Worm (Caenorhabditis elegans) whole organism, L3 larva: Measurements from ENCODE around the gene mcm-6.
A peak's percentile ranks its signal among the peaks of the same experiment; 100 is the strongest.

Source experiments
- aly-2 ChIP-seq: fragments of 150-350 bp; optimal IDR thresholded peaks from 2 replicates; lab custom pipeline; 2014; ENCODE audit warnings: missing biosample characterization, missing genetic modification characterization
- ama-1 ChIP-seq: fragments of 150-350 bp; optimal IDR thresholded peaks from 2 replicates; lab custom pipeline; 2018
- ceh-16 ChIP-seq: sonication (generic microtip); optimal IDR thresholded peaks from 2 replicates; lab custom pipeline; 2017; ENCODE audit warnings: missing biosample characterization, missing genetic modification characterization
- ceh-28 ChIP-seq: fragments of 150-350 bp; optimal IDR thresholded peaks from 2 replicates; lab custom pipeline; 2014; ENCODE audit warnings: missing biosample characterization, missing genetic modification reagents, missing genetic modification characterization
- ceh-9 ChIP-seq: sonication (generic microtip); optimal IDR thresholded peaks from 2 replicates; lab custom pipeline; 2018; ENCODE audit warnings: missing biosample characterization, missing genetic modification characterization
- daf-12 ChIP-seq: fragments of 150-350 bp; optimal IDR thresholded peaks from 2 replicates; lab custom pipeline; 2014; ENCODE audit warnings: missing biosample characterization, missing genetic modification reagents, missing genetic modification characterization
- egl-5 ChIP-seq: fragments of 150-350 bp; optimal IDR thresholded peaks from 2 replicates; lab custom pipeline; 2017; ENCODE audit warnings: missing biosample characterization, missing genetic modification reagents, missing genetic modification characterization, inconsistent platforms
- elt-1 ChIP-seq: fragments of 150-350 bp; optimal IDR thresholded peaks from 2 replicates; lab custom pipeline; 2014; ENCODE audit warnings: missing biosample characterization, missing genetic modification characterization
- eor-1 ChIP-seq, 2 experiments: fragments of 150-350 bp; optimal IDR thresholded peaks; 2 replicates each; lab custom pipeline; 2014 to 2018; ENCODE audit warnings: missing biosample characterization in 2 of 2, missing genetic modification characterization in 2 of 2
- fkh-10 ChIP-seq: sonication (generic microtip); optimal IDR thresholded peaks from 2 replicates; lab custom pipeline; 2017; ENCODE audit warnings: missing biosample characterization, missing genetic modification reagents, missing genetic modification characterization
- fos-1 ChIP-seq: fragments of 150-350 bp; optimal IDR thresholded peaks from 2 replicates; lab custom pipeline; 2014; ENCODE audit warnings: missing biosample characterization, missing genetic modification characterization
- hmg-11 ChIP-seq: sonication (generic microtip); optimal IDR thresholded peaks from 2 replicates; lab custom pipeline; 2016; ENCODE audit warnings: missing genetic modification characterization, missing compliant biosample characterization
- jun-1 ChIP-seq: fragments of 150-350 bp; optimal IDR thresholded peaks from 2 replicates; lab custom pipeline; 2014; ENCODE audit warnings: missing biosample characterization, missing genetic modification reagents, missing genetic modification characterization
- lin-15B ChIP-seq: fragments of 150-350 bp; optimal IDR thresholded peaks from 2 replicates; lab custom pipeline; 2014; ENCODE audit warnings: missing biosample characterization, missing genetic modification characterization
- lin-39 ChIP-seq: fragments of 150-350 bp; optimal IDR thresholded peaks from 2 replicates; lab custom pipeline; 2018; ENCODE audit warnings: missing biosample characterization, missing genetic modification reagents, missing genetic modification characterization
- lsy-12 ChIP-seq: sonication (generic microtip); optimal IDR thresholded peaks from 2 replicates; lab custom pipeline; 2016; ENCODE audit warnings: mild to moderate bottlenecking, missing genetic modification characterization, missing compliant biosample characterization
- mdl-1 ChIP-seq: fragments of 150-350 bp; optimal IDR thresholded peaks from 2 replicates; lab custom pipeline; 2014; ENCODE audit warnings: missing biosample characterization, missing genetic modification characterization
- mml-1 ChIP-seq: fragments of 150-350 bp; sonication (generic microtip); optimal IDR thresholded peaks from 3 replicates; lab custom pipeline; 2014; ENCODE audit warnings: missing biosample characterization, missing genetic modification characterization
- nfya-1 ChIP-seq: sonication (generic microtip); optimal IDR thresholded peaks from 2 replicates; lab custom pipeline; 2017; ENCODE audit warnings: missing genetic modification characterization, mild to moderate bottlenecking, missing compliant biosample characterization, antibody characterized with exemption, moderate library complexity; ENCODE audit not compliant: insufficient read depth
- nhr-12 ChIP-seq: fragments of 150-350 bp; optimal IDR thresholded peaks from 2 replicates; lab custom pipeline; 2014; ENCODE audit warnings: missing biosample characterization, missing genetic modification characterization
- nhr-23 ChIP-seq: fragments of 150-350 bp; optimal IDR thresholded peaks from 2 replicates; lab custom pipeline; 2014; ENCODE audit warnings: missing biosample characterization, missing genetic modification reagents, missing genetic modification characterization
- nhr-25 ChIP-seq: sonication (generic microtip); optimal IDR thresholded peaks from 2 replicates; lab custom pipeline; 2017; ENCODE audit warnings: missing biosample characterization, missing genetic modification characterization
- nhr-43 ChIP-seq: sonication (generic microtip); optimal IDR thresholded peaks from 2 replicates; lab custom pipeline; 2016; ENCODE audit warnings: mild to moderate bottlenecking, missing genetic modification characterization, missing compliant biosample characterization; ENCODE audit not compliant: poor library complexity, severe bottlenecking
- nhr-67 ChIP-seq: fragments of 150-350 bp; optimal IDR thresholded peaks from 2 replicates; lab custom pipeline; 2014; ENCODE audit warnings: missing biosample characterization, missing genetic modification characterization
- pha-4 ChIP-seq: fragments of 150-350 bp; optimal IDR thresholded peaks from 2 replicates; lab custom pipeline; 2014; ENCODE audit warnings: missing biosample characterization, missing genetic modification reagents, missing genetic modification characterization
- skn-1 ChIP-seq: fragments of 150-350 bp; optimal IDR thresholded peaks from 2 replicates; lab custom pipeline; 2014; ENCODE audit warnings: missing biosample characterization, missing genetic modification characterization
- snpc-4 ChIP-seq: fragments of 150-350 bp; optimal IDR thresholded peaks from 2 replicates; lab custom pipeline; 2014; ENCODE audit warnings: missing biosample characterization, missing genetic modification characterization
- tbx-2 ChIP-seq: sonication (generic microtip); optimal IDR thresholded peaks from 2 replicates; lab custom pipeline; 2016; ENCODE audit warnings: mild to moderate bottlenecking, missing genetic modification characterization, missing compliant biosample characterization
- unc-39 ChIP-seq: sonication (generic microtip); optimal IDR thresholded peaks from 4 replicates; lab custom pipeline; 2017; ENCODE audit warnings: missing biosample characterization, missing genetic modification characterization
- unc-62 ChIP-seq: fragments of 150-350 bp; sonication (generic microtip); optimal IDR thresholded peaks from 4 replicates; lab custom pipeline; 2014; ENCODE audit warnings: missing biosample characterization, missing genetic modification reagents, missing genetic modification characterization
- ztf-11 ChIP-seq: fragments of 150-350 bp; optimal IDR thresholded peaks from 2 replicates; lab custom pipeline; 2014; ENCODE audit warnings: missing biosample characterization, missing genetic modification characterization
- ztf-4 ChIP-seq: fragments of 150-350 bp; optimal IDR thresholded peaks from 2 replicates; lab custom pipeline; 2014; ENCODE audit warnings: missing biosample characterization, missing genetic modification characterization

Gene mcm-6

DNA sequence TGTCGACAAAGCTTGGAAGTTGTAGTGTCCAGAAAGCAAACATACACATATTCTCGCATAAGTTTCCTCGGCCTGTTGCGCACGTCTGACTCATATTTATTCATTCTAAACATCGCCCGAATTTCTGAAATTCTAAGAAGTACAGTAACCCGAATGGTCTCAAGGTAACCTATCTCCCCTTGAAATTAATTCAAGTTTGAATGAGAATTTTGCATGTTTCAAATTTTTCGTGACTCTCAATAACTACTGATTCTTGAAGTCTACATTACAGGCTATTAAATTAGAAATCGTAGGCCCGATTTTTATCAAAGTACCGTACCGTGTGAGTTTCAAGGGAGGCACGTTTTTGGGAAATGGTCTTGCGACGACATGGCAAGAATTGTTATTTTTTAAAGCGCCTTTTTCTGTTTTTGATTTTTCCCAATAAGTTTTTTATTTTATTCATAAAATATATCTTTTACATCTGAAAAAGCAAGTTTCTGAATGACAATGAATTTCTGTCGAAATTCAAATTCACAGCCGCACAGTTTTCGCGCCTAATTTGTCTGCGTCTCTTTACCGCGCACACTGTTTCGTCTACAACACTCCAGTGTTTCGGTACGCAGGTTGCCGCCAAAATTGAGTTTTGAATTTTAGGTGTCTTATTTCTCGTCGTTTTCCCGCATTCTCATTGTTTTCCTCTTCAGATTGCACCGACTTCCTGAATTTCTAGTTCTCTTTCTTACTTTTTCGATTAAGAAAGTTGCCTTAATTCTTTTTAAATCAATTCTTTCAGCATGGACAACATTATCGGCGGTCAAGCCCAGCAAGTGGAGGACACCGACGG, at the start of gene mcm-6, which contains the start of gene R10E11.9:
TSS of gene mcm-6 (plus strand) at position 776 of the 826 bp plus-strand sequence.
TSS of gene R10E11.9 (minus strand) at position 51 of the 826 bp plus-strand sequence.
- TF ChIP-seq daf-12 (tag; lab: Kevin White, UChicago) (no peak), lin-39 (tag; lab: Kevin White, UChicago) (no peak), nfya-1 (tag; lab: Kevin White, UChicago) (peak; percentile 18), lsy-12 (no peak), unc-62 (GFP tag; lab: Kevin White, UChicago) (no peak), nhr-25 (tag; lab: Kevin White, UChicago) (peak; percentile 72), pha-4 (tag; lab: Kevin White, UChicago) (no peak)
- TF ChIP-seq, all 47 proteins: peak for 2

DNA sequence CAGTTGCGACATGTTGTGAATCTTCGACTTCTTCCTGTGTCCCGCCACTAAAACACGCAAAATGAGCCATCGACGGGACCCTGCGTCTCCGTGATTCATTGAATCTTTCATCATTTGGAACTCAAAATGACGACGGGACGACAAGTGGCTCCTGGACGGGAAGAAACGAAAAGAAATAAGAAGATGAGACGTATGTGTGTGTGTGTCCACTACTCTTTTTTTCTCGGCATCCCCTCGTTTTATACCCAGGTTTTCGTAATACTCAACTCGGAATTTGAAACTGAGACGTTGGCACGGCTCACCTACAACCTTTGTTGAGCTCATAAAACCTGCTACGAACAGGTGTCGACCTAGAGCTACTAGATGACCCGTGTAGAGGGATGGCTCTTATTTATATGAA, 49.6 kb upstream of the mcm-6 start:
- TF ChIP-seq elt-1 (tag; lab: Kevin White, UChicago) = no peak
- no peak for TF ChIP-seq daf-12 (tag; lab: Kevin White, UChicago)
- TF ChIP-seq nfya-1 (tag; lab: Kevin White, UChicago) = peak; percentile 31
- no peak for TF ChIP-seq fos-1 (tag; lab: Kevin White, UChicago)
- TF ChIP-seq nhr-67 (tag; lab: Kevin White, UChicago) = no peak
- TF ChIP-seq ceh-28 (tag; lab: Kevin White, UChicago) = no peak
- no peak for TF ChIP-seq ztf-4 (tag; lab: Kevin White, UChicago)

DNA sequence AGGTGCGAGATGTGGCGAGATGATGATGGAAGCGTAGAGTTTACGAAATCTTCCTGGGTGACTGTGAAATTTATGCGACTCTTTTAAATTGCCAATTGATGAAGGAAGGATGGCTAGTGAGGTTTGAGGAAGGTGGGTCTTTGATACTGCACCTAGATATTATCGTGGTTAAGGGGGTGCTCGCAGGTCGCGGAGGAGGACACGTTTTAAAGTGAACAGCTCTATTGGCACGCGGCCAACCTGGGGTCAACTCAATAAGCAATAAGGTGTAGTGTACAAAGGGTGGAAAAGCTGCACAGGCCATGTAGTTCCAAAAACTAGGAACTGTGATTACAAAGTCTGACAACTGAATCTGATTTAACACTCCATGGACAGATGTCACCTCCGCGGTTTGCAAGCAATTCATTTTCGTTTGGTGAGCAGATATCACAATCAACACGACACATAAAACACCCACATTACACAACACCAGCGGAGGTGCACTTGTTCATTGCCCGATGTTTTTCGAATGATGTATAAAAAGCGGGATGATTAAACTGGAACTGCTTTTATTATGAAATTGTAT, 48.8 kb upstream of the mcm-6 start:
- TF ChIP-seq egl-5 (tag; lab: Kevin White, UChicago) = peak; percentile 43
- TF ChIP-seq ztf-11 (tag; lab: Kevin White, UChicago) = no peak

DNA sequence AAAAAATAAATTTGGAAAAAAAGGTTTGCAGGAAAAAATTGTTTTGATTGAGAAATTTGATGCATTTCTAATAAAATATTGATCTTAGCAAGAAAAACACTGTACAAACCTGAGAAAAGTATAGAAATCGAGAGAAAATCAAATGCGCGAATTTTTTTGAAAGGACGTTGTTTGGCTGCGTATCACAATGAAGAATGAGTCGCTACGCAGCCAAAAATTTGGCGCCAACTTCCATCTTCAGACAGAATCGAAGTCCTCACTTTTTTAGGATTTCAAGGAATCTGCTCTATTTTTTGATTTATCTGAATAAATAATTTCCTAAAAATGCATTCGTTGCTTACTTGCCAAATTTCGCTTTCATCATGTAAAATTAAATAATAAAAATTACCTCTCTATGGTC, 47.5 kb upstream of the mcm-6 start:
- no peak for TF ChIP-seq tbx-2 (tag; lab: Kevin White, UChicago)
- no peak for TF ChIP-seq snpc-4 (tag; lab: Kevin White, UChicago)
- TF ChIP-seq ztf-11 (tag; lab: Kevin White, UChicago) = no peak
- TF ChIP-seq jun-1 (tag; lab: Kevin White, UChicago) = no peak
- TF ChIP-seq fos-1 (tag; lab: Kevin White, UChicago) = no peak
- TF ChIP-seq skn-1 = no peak
- TF ChIP-seq nhr-23 = no peak

DNA sequence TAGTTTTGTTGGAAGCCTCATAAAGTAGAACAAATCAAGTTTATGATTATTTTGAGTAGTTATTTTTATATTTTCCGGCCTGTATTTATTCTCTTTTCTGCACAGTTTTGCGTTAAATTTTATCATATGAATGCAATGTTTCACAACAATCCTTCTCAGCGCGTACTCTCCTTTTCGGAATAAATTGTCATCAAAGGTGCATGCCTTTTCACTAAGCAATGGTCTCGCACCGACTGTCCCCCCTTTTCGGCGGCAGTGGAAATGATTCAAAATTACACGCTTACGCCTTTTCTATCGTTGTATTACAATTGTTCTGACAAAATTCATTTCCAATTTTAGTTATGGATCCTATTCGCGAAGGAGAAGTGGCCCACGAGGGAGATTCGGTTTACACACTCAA, 47.0 kb upstream of the mcm-6 start, which contains the start of the genes iff-1 and cdk-1:
TSS of gene iff-1 (minus strand) at position 61 of the 400 bp plus-strand sequence.
TSS of gene cdk-1 (plus strand) at position 340 of the 400 bp plus-strand sequence.
- TF ChIP-seq nhr-25 (tag; lab: Kevin White, UChicago) (peak; percentile 40), nhr-43 (no peak), hmg-11 (tag; lab: Kevin White, UChicago) (no peak), unc-39 (no peak), aly-2 (tag; lab: Kevin White, UChicago) (no peak), nhr-23 (peak; percentile 2), lin-39 (tag; lab: Kevin White, UChicago) (no peak), lsy-12 (no peak), fos-1 (tag; lab: Kevin White, UChicago) (no peak), lin-15B (tag; lab: Kevin White, UChicago) (peak; percentile 65), mdl-1 (tag; lab: Kevin White, UChicago) (no peak), elt-1 (tag; lab: Kevin White, UChicago) (no peak), nhr-12 (tag; lab: Kevin White, UChicago) (no peak), eor-1 (tag; optimal IDR thresholded peaks at IDR 0.05; lab: Kevin White, UChicago) (no peak), mml-1 (tag; lab: Kevin White, UChicago) (no peak), ceh-16 (tag; lab: Kevin White, UChicago) (no peak), pha-4 (tag; lab: Kevin White, UChicago) (peak; percentile 69), nfya-1 (tag; lab: Kevin White, UChicago) (peak; percentile 73), ceh-9 (tag; lab: Kevin White, UChicago) (no peak), ztf-4 (tag; lab: Kevin White, UChicago) (no peak), fkh-10 (no peak), ama-1 (no peak)
